Fruit fly (Drosophila melanogaster): ENCODE measurements around the gene Hez.

Hez gene

DNA sequence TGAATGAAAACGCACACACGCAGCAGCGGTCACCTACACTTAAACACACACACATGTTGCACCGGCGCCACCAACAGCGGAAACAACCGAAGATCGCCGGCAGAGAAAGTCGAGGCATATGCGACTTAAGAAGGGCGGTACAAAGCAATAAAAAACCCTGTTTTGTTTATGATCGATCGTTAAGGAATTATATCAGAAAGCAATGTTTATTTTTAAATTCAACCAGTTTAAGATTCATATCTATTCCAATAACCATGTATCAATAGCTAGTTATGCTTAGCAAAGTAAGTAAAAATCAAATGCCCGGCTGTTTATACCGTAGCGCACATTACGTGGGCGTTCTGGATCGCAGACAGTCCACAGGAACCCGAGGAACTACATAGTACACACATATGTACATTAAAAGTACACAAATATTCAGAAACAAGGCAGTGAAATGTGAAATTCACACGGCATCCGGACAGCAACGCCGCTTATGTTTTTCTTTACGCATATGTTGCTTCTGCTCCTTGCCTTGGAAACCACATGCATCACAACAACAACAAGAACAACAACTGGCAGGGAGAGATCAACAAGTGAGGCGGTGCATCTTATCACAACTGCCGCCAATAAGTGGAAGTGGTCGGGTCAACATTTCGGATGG, 38.6 kb downstream of the Hez start (continued):
- TF ChIP-seq CG1621 (tag; optimal IDR thresholded peaks at IDR 0.05) (peak; percentile 88), Hr4 (GFP tag; optimal IDR thresholded peaks at IDR 0.05) (peak; percentile 94), esn (GFP tag; optimal IDR thresholded peaks at IDR 0.05) (peak; percentile 97), Eip75B (GFP tag; optimal IDR thresholded peaks at IDR 0.05) (peak; percentile 97), Smox (GFP tag; optimal IDR thresholded peaks at IDR 0.05) (peak; percentile 93), vri (GFP tag; optimal IDR thresholded peaks at IDR 0.05) (peak; percentile 89), CG8119 (GFP tag; IDR thresholded peaks at IDR 0.05) (peak; percentile 97), Blimp-1 (GFP tag; optimal IDR thresholded peaks at IDR 0.05) (peak; percentile 98), Eip78C (GFP tag) (peak; percentile 99), cyc (GFP tag; optimal IDR thresholded peaks at IDR 0.05) (peak; percentile 98), Hr39 (GFP tag; optimal IDR thresholded peaks at IDR 0.05) (peak; percentile 96), CG4318 (GFP tag; optimal IDR thresholded peaks at IDR 0.05) (peak; percentile 88), CG6163 (GFP tag; IDR thresholded peaks at IDR 0.05) (peak; percentile 96), CG34406 (GFP tag; optimal IDR thresholded peaks at IDR 0.05) (peak; percentile 88), fkh (GFP tag; optimal IDR thresholded peaks at IDR 0.05) (peak; percentile 74), CG11294 (GFP tag; IDR thresholded peaks at IDR 0.05) (peak; percentile 92), CG8319 (GFP tag; optimal IDR thresholded peaks at IDR 0.05) (peak; percentile 93)

- TF ChIP-seq lz (GFP tag; optimal IDR thresholded peaks at IDR 0.05) (peak; percentile 17), CG15336 (GFP tag; IDR thresholded peaks at IDR 0.05) (0 out of 2 replicates have a peak, but pooled peaks have one; percentile 8), Eip78C (GFP tag) (peak; percentile 61), CG8319 (GFP tag; optimal IDR thresholded peaks at IDR 0.05) (no peak), CG6276 (GFP tag; optimal IDR thresholded peaks at IDR 0.05) (peak; percentile 84), CG3919 (GFP tag; optimal IDR thresholded peaks at IDR 0.05) (no peak), svp (GFP tag) (peak; percentile 50), CG3032 (tag; optimal IDR thresholded peaks at IDR 0.05) (no peak), fkh (GFP tag; optimal IDR thresholded peaks at IDR 0.05) (peak; percentile 79), CG6808 (GFP tag; optimal IDR thresholded peaks at IDR 0.05) (no peak), Ets21C (GFP tag; optimal IDR thresholded peaks at IDR 0.05) (no peak), Eip75B (GFP tag; optimal IDR thresholded peaks at IDR 0.05) (no peak), Eip93F (GFP tag; optimal IDR thresholded peaks at IDR 0.05) (no peak), fd85E (GFP tag; optimal IDR thresholded peaks at IDR 0.05) (no peak), Sox14 (GFP tag; optimal IDR thresholded peaks at IDR 0.05) (peak; percentile 25), CG10631 (GFP tag; optimal IDR thresholded peaks at IDR 0.05) (no peak), fd59A (GFP tag; optimal IDR thresholded peaks at IDR 0.05) (no peak), CG31627 (GFP tag; optimal IDR thresholded peaks at IDR 0.05) (peak; percentile 11), CG32006 (GFP tag; optimal IDR thresholded peaks at IDR 0.05) (no peak), CG6854 (GFP tag; optimal IDR thresholded peaks at IDR 0.05) (peak; percentile 17), CG10669 (GFP tag; optimal IDR thresholded peaks at IDR 0.05) (no peak), CG6163 (GFP tag; IDR thresholded peaks at IDR 0.05) (no peak; the same call in 2 of the 3 replicates), eg (GFP tag; IDR thresholded peaks at IDR 0.05) (0 out of 3 replicates have a peak, but pooled peaks have one; percentile 10), Blimp-1 (GFP tag; optimal IDR thresholded peaks at IDR 0.05) (peak; percentile 67)
Observed at dm6 chr3L:9854583-9855519, 39.7 kb downstream of the Hez start, which contains the start of gene RasGAP1. Gene RasGAP1, minus strand, starts transcription at chr3L:9855285.

DNA sequence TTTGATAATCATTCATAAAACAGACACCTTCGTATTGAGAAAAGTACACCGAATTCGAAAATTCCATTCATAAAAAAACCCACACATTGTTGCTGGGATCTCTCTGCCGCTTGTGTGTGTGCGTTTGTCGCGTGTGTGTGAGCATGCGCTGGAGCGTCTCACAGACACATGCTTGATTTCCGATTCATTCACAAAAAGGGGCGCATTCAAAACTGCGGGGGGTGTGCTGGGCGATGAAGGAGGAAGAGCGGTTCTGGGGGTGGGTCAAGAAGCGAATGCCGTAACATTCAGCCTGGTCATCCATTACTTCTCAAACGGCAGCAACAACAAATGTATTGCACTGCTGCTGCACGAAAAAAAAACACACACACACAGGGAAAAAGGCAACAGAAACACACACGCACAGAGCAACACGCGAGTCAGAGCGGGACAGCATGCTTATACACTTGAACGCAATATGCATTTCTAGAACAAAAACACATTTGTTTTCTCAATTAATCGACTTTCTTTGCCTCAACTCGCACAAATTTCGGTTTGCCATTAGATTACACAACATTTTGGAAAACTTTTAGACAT, 40.6 kb downstream of the Hez start:
- TF ChIP-seq CG6163 (GFP tag; IDR thresholded peaks at IDR 0.05): peak; percentile 66
- TF ChIP-seq salr (GFP tag; optimal IDR thresholded peaks at IDR 0.05): peak in 1 of 2 experiments; percentile 7
- TF ChIP-seq dsx (GFP tag; optimal IDR thresholded peaks at IDR 0.05; ENCODE audit: poor library complexity, severe bottlenecking): peak; percentile 95
- TF ChIP-seq svp (GFP tag): peak; percentile 72
- no peak for TF ChIP-seq CG10669 (GFP tag; optimal IDR thresholded peaks at IDR 0.05)
- TF ChIP-seq eg (GFP tag; IDR thresholded peaks at IDR 0.05): peak; percentile 44; the same call in 1 of the 3 replicates
- peak; percentile 62 for TF ChIP-seq Sox14 (GFP tag; optimal IDR thresholded peaks at IDR 0.05)
- TF ChIP-seq Ets96B (tag; optimal IDR thresholded peaks at IDR 0.05): peak; percentile 1
- peak; percentile 30 to 40 for TF ChIP-seq ss (GFP tag; optimal IDR thresholded peaks at IDR 0.05)
- peak; percentile 1 for TF ChIP-seq CG6276 (GFP tag; optimal IDR thresholded peaks at IDR 0.05)
- peak; percentile 56 for TF ChIP-seq CG16779 (tag; optimal IDR thresholded peaks at IDR 0.05)
- peak; percentile 42 for TF ChIP-seq CG3919 (GFP tag; optimal IDR thresholded peaks at IDR 0.05)
- TF ChIP-seq CG7368 (GFP tag; optimal IDR thresholded peaks at IDR 0.05): peak; percentile 14
- no peak for TF ChIP-seq Hr4 (GFP tag; optimal IDR thresholded peaks at IDR 0.05)
- TF ChIP-seq fkh (GFP tag; optimal IDR thresholded peaks at IDR 0.05): peak; percentile 14
- TF ChIP-seq topi (GFP tag; optimal IDR thresholded peaks at IDR 0.05): no peak
- TF ChIP-seq vri (GFP tag; optimal IDR thresholded peaks at IDR 0.05): peak; percentile 82
- TF ChIP-seq Eip93F (GFP tag; optimal IDR thresholded peaks at IDR 0.05): no peak
- TF ChIP-seq Eip75B (GFP tag; optimal IDR thresholded peaks at IDR 0.05): peak; percentile 37

All from whole organism, prepupa.